Fruit fly (Drosophila melanogaster) whole organism, embryonic: Measurements from ENCODE around the gene CG4393.

Experiments
- Adf1 ChIP-seq: fragments of 200-800 bp; sonication (Bioruptor generic); IDR thresholded peaks from 2 replicates; pipeline ENCODE4 v1.3.6; 2022; ENCODE audit warnings: missing biosample characterization, missing genetic modification characterization
- B-H1 ChIP-seq: fragments of 200-800 bp; sonication (Bioruptor generic); IDR thresholded peaks from 3 replicates; pipeline ENCODE4 v1.3.6; 2022; ENCODE audit warnings: missing biosample characterization, missing genetic modification characterization
- CG10565 ChIP-seq: fragments of 200-800 bp; sonication (Bioruptor generic); optimal IDR thresholded peaks from 3 replicates; lab custom pipeline; 2016; ENCODE audit warnings: missing biosample characterization, mild to moderate bottlenecking, missing genetic modification characterization
- CG11398 ChIP-seq: fragments of 200-800 bp; sonication (Bioruptor generic); optimal IDR thresholded peaks from 2 replicates; lab custom pipeline; 2016; ENCODE audit warnings: missing biosample characterization, missing genetic modification characterization
- CG11723 ChIP-seq: fragments of 200-800 bp; sonication (Bioruptor generic); optimal IDR thresholded peaks from 2 replicates; lab custom pipeline; 2017; ENCODE audit warnings: missing biosample characterization, mild to moderate bottlenecking, missing genetic modification characterization
- CG12071 ChIP-seq: fragments of 200-800 bp; sonication (Bioruptor generic); optimal IDR thresholded peaks from 3 replicates; lab custom pipeline; 2018; ENCODE audit warnings: missing biosample characterization, mild to moderate bottlenecking, missing genetic modification characterization
- CG12299 ChIP-seq: fragments of 200-800 bp; sonication (Bioruptor generic); optimal IDR thresholded peaks from 2 replicates; lab custom pipeline; 2018; ENCODE audit warnings: missing biosample characterization, mild to moderate bottlenecking, missing genetic modification characterization
- CG13775 ChIP-seq: fragments of 200-800 bp; sonication (Bioruptor generic); optimal IDR thresholded peaks from 3 replicates; lab custom pipeline; 2017; ENCODE audit warnings: missing biosample characterization, mild to moderate bottlenecking, missing genetic modification characterization
- CG15696 ChIP-seq: fragments of 200-800 bp; sonication (Bioruptor generic); optimal IDR thresholded peaks from 2 replicates; lab custom pipeline; 2019; ENCODE audit warnings: missing biosample characterization, mild to moderate bottlenecking, missing genetic modification characterization, moderate library complexity
- CG16779 ChIP-seq: fragments of 200-800 bp; sonication (Bioruptor generic); IDR thresholded peaks from 2 replicates; pipeline ENCODE4 v1.3.6; 2022; ENCODE audit warnings: missing biosample characterization, missing genetic modification characterization
- CG17359 ChIP-seq: fragments of 200-800 bp; sonication (Bioruptor generic); optimal IDR thresholded peaks from 3 replicates; lab custom pipeline; 2018; ENCODE audit warnings: missing biosample characterization, mild to moderate bottlenecking, missing genetic modification characterization, moderate library complexity
- CG17361 ChIP-seq: fragments of 200-800 bp; sonication (Bioruptor generic); IDR thresholded peaks from 3 replicates; pipeline ENCODE4 v1.3.6; 2022; ENCODE audit warnings: missing biosample characterization, missing genetic modification characterization
- CG17912 ChIP-seq: fragments of 200-800 bp; sonication (Bioruptor generic); optimal IDR thresholded peaks from 2 replicates; lab custom pipeline; 2018; ENCODE audit warnings: missing biosample characterization, mild to moderate bottlenecking, missing genetic modification characterization
- CG18599 ChIP-seq: fragments of 200-800 bp; sonication (Bioruptor generic); optimal IDR thresholded peaks from 3 replicates; lab custom pipeline; 2017; ENCODE audit warnings: missing biosample characterization, missing genetic modification characterization, mild to moderate bottlenecking, moderate library complexity, missing genetic modification reagents
- CG2202 ChIP-seq: fragments of 200-800 bp; sonication (Bioruptor generic); optimal IDR thresholded peaks from 2 replicates; lab custom pipeline; 2018; ENCODE audit warnings: missing biosample characterization, mild to moderate bottlenecking, missing genetic modification characterization
- CG2889 ChIP-seq: fragments of 200-800 bp; sonication (Bioruptor generic); IDR thresholded peaks from 3 replicates; pipeline ENCODE4 v1.3.6; 2022; ENCODE audit warnings: missing biosample characterization, missing genetic modification characterization
- CG31388 ChIP-seq: fragments of 200-800 bp; sonication (Bioruptor generic); optimal IDR thresholded peaks from 2 replicates; lab custom pipeline; 2016; ENCODE audit warnings: missing biosample characterization, missing genetic modification characterization
- CG34422 ChIP-seq: fragments of 200-800 bp; sonication (Bioruptor generic); IDR thresholded peaks from 3 replicates; pipeline ENCODE4 v1.3.6; 2022; ENCODE audit warnings: missing biosample characterization, missing genetic modification characterization
- CG5953 ChIP-seq: fragments of 200-800 bp; sonication (Bioruptor generic); IDR thresholded peaks from 2 replicates; pipeline ENCODE4 v1.3.6; 2022; ENCODE audit warnings: missing biosample characterization, missing genetic modification characterization
- CG6765 ChIP-seq: fragments of 200-800 bp; sonication (Bioruptor generic); optimal IDR thresholded peaks from 3 replicates; lab custom pipeline; 2017; ENCODE audit warnings: missing biosample characterization, mild to moderate bottlenecking, missing genetic modification characterization
- CG8281 ChIP-seq: fragments of 200-800 bp; sonication (Bioruptor generic); optimal IDR thresholded peaks from 2 replicates; lab custom pipeline; 2018; ENCODE audit warnings: missing biosample characterization, mild to moderate bottlenecking, missing genetic modification characterization, moderate library complexity
- CG8765 ChIP-seq: fragments of 200-800 bp; sonication (Bioruptor generic); IDR thresholded peaks from 2 replicates; pipeline ENCODE4 v1.3.6; 2022; ENCODE audit warnings: missing biosample characterization, missing genetic modification characterization
- CG9609 ChIP-seq: fragments of 200-800 bp; sonication (Bioruptor generic); optimal IDR thresholded peaks from 3 replicates; lab custom pipeline; 2016; ENCODE audit warnings: missing biosample characterization, missing genetic modification characterization
- CG9727 ChIP-seq: fragments of 200-800 bp; sonication (Bioruptor generic); optimal IDR thresholded peaks from 3 replicates; lab custom pipeline; 2017; ENCODE audit warnings: missing biosample characterization, mild to moderate bottlenecking, missing genetic modification characterization
- CHES-1-like ChIP-seq: fragments of 200-800 bp; sonication (Bioruptor generic); optimal IDR thresholded peaks from 2 replicates; lab custom pipeline; 2016; ENCODE audit warnings: missing biosample characterization, missing genetic modification characterization
- Dll ChIP-seq: fragments of 200-800 bp; sonication (Bioruptor generic); IDR thresholded peaks from 4 replicates; pipeline ENCODE4 v1.3.6; 2022; ENCODE audit warnings: missing biosample characterization, missing genetic modification characterization; ENCODE audit not compliant: partially characterized antibody
- Ets65A ChIP-seq: fragments of 200-800 bp; sonication (Bioruptor generic); peaks from one replicate; lab custom pipeline; 2016; ENCODE audit warnings: missing biosample characterization, missing genetic modification characterization
- Hand ChIP-seq: fragments of 200-800 bp; sonication (Bioruptor generic); optimal IDR thresholded peaks from 2 replicates; lab custom pipeline; 2017; ENCODE audit warnings: mild to moderate bottlenecking, missing biosample characterization, missing genetic modification reagents, missing genetic modification characterization
- NK7.1 ChIP-seq: fragments of 200-800 bp; sonication (Bioruptor generic); optimal IDR thresholded peaks from 3 replicates; lab custom pipeline; 2016; ENCODE audit warnings: missing biosample characterization, missing genetic modification characterization
- Oaz ChIP-seq: fragments of 200-800 bp; sonication (Bioruptor generic); IDR thresholded peaks from 2 replicates; pipeline ENCODE4 v1.3.6; 2022; ENCODE audit warnings: missing biosample characterization, missing genetic modification characterization
- Opbp ChIP-seq: fragments of 200-800 bp; sonication (Bioruptor generic); IDR thresholded peaks from 3 replicates; pipeline ENCODE4 v1.3.6; 2022; ENCODE audit warnings: missing biosample characterization, missing genetic modification characterization; ENCODE audit not compliant: partially characterized antibody
- Vsx1 ChIP-seq: fragments of 200-800 bp; sonication (Bioruptor generic); optimal IDR thresholded peaks from 2 replicates; lab custom pipeline; 2017; ENCODE audit warnings: missing biosample characterization, mild to moderate bottlenecking, missing genetic modification characterization, missing genetic modification reagents
- abd-A ChIP-seq: fragments of 200-800 bp; sonication (Bioruptor generic); optimal IDR thresholded peaks from 3 replicates; lab custom pipeline; 2019; ENCODE audit warnings: missing biosample characterization, mild to moderate bottlenecking, missing genetic modification characterization, moderate library complexity
- cad ChIP-seq: fragments of >200 bp; optimal IDR thresholded peaks from 2 replicates; lab custom pipeline; 2017; ENCODE audit warnings: missing biosample characterization, missing genetic modification characterization
- eyg ChIP-seq: fragments of 200-800 bp; sonication (Bioruptor generic); optimal IDR thresholded peaks from 3 replicates; lab custom pipeline; 2016; ENCODE audit warnings: missing biosample characterization, missing genetic modification characterization
- fd96Cb ChIP-seq: fragments of 200-800 bp; sonication (Bioruptor generic); optimal IDR thresholded peaks from 2 replicates; lab custom pipeline; 2018; ENCODE audit warnings: missing biosample characterization, mild to moderate bottlenecking, missing genetic modification characterization, moderate library complexity
- ftz-f1 ChIP-seq: fragments of 200-800 bp; sonication (Bioruptor generic); optimal IDR thresholded peaks from 2 replicates; lab custom pipeline; 2016; ENCODE audit warnings: missing biosample characterization, missing genetic modification characterization
- fu2 ChIP-seq: fragments of 200-800 bp; sonication (Bioruptor generic); optimal IDR thresholded peaks from 2 replicates; lab custom pipeline; 2016; ENCODE audit warnings: missing biosample characterization, missing genetic modification characterization
- hb ChIP-seq: fragments of 200-800 bp; sonication (Bioruptor generic); IDR thresholded peaks from 3 replicates; pipeline ENCODE4 v1.3.6; 2022; ENCODE audit warnings: missing biosample characterization, missing genetic modification characterization; ENCODE audit not compliant: partially characterized antibody
- hbn ChIP-seq: fragments of 200-800 bp; sonication (Bioruptor generic); IDR thresholded peaks from 2 replicates; pipeline ENCODE4 v1.3.6; 2022; ENCODE audit warnings: missing biosample characterization, missing genetic modification characterization; ENCODE audit not compliant: partially characterized antibody
- jigr1 ChIP-seq: fragments of 200-800 bp; sonication (Bioruptor generic); IDR thresholded peaks from 3 replicates; pipeline ENCODE4 v1.3.6; 2022; ENCODE audit warnings: missing biosample characterization, missing genetic modification characterization
- odd ChIP-seq: fragments of 200-800 bp; sonication (Bioruptor generic); optimal IDR thresholded peaks from 2 replicates; lab custom pipeline; 2017; ENCODE audit warnings: missing biosample characterization, mild to moderate bottlenecking, missing genetic modification characterization
- pb ChIP-seq: fragments of 200-800 bp; sonication (Bioruptor generic); optimal IDR thresholded peaks from 3 replicates; lab custom pipeline; 2016; ENCODE audit warnings: missing biosample characterization, missing genetic modification characterization
- run ChIP-seq: fragments of 200-800 bp; sonication (Bioruptor generic); optimal IDR thresholded peaks from 3 replicates; lab custom pipeline; 2018; ENCODE audit warnings: missing biosample characterization, mild to moderate bottlenecking, missing genetic modification characterization
- sc ChIP-seq, 3 experiments: fragments of >200 bp in 2 of 3; fragments of 200-800 bp in 1 of 3; sonication (Bioruptor generic) in 1 of 3; optimal IDR thresholded peaks; 2 replicates in 2 of 3; 3 replicates in 1 of 3; lab custom pipeline; 2017; ENCODE audit warnings: mild to moderate bottlenecking in 1 of 3, missing biosample characterization in 1 of 3, missing genetic modification characterization in 1 of 3, missing genetic modification reagents in 1 of 3
- scrt ChIP-seq: fragments of 200-800 bp; sonication (Bioruptor generic); optimal IDR thresholded peaks from 2 replicates; lab custom pipeline; 2018; ENCODE audit warnings: missing biosample characterization, mild to moderate bottlenecking, missing genetic modification characterization, moderate library complexity
- sens-2 ChIP-seq: fragments of 200-800 bp; sonication (Bioruptor generic); IDR thresholded peaks from 2 replicates; pipeline ENCODE4 v1.3.6; 2022; ENCODE audit warnings: missing biosample characterization, missing genetic modification characterization
- slou ChIP-seq: fragments of 200-800 bp; sonication (Bioruptor generic); optimal IDR thresholded peaks from 3 replicates; lab custom pipeline; 2016; ENCODE audit warnings: missing biosample characterization, missing genetic modification characterization
- stwl ChIP-seq: fragments of 200-800 bp; sonication (Bioruptor generic); optimal IDR thresholded peaks from 3 replicates; lab custom pipeline; 2018; ENCODE audit warnings: missing biosample characterization, mild to moderate bottlenecking, missing genetic modification characterization, moderate library complexity
- tgo ChIP-seq: fragments of 200-800 bp; sonication (Bioruptor generic); IDR thresholded peaks from 3 replicates; pipeline ENCODE4 v1.3.6; 2022; ENCODE audit warnings: missing biosample characterization, missing genetic modification characterization
- yki ChIP-seq: fragments of >200 bp; optimal IDR thresholded peaks from 3 replicates; lab custom pipeline; 2018

CG4393 gene

DNA sequence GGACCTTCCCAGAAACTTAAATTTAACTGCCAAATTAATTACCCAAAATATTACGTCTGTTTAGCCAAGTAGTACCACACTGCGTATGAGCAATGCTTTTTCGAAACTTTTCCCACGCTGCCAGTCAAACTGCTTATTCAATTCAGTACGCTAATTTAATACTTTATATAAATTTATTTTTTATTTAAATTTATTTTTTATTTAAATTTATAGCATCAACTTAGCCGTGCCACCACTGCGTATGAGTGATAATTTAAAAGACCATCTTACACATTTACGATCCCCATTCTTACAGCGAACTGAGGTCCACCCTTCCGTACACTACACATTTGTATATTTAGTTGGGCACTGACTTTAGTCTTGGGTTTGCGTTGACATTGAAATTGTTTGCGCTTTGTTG, 49.0 kb downstream of the CG4393 start (continued):
- TF ChIP-seq hb (no peak), CG11723 (GFP tag; lab: Kevin White, UChicago) (peak; percentile 60), fd96Cb (peak; percentile 47), CG6765 (GFP tag; lab: Kevin White, UChicago) (peak; percentile 89), Adf1 (GFP tag; lab: Robert Waterston, UW) (peak; percentile 55), Vsx1 (GFP tag; lab: Kevin White, UChicago) (peak; percentile 58), CG13775 (GFP tag; lab: Kevin White, UChicago) (peak; percentile 83), CG31388 (GFP tag; lab: Kevin White, UChicago) (peak; percentile 5), B-H1 (peak; percentile 33; the same call in 2 of the 3 replicates), Hand (peak; percentile 86), CG12071 (GFP tag; lab: Kevin White, UChicago) (peak; percentile 54), yki (lab: Kevin White, UChicago) (no peak), CG9609 (GFP tag; lab: Kevin White, UChicago) (no peak), hbn (no peak), CG10565 (GFP tag; lab: Kevin White, UChicago) (no peak), CG12299 (tag; lab: Kevin White, UChicago) (peak; percentile 67), pb (no peak), CG17359 (tag; lab: Kevin White, UChicago) (peak; percentile 64), Ets65A (peak; percentile 75), fu2 (GFP tag; lab: Kevin White, UChicago) (peak; percentile 1), NK7.1 (GFP tag; lab: Kevin White, UChicago) (no peak), CG16779 (GFP tag; lab: Robert Waterston, UW) (no peak), tgo (peak; percentile 37; the same call in 1 of the 3 replicates), ftz-f1 (no peak), CG17912 (no peak), cad (GFP tag; lab: Kevin White, UChicago) (no peak), sc (optimal IDR thresholded peaks at IDR 0.05; lab: Kevin White, UChicago) (no peak), sc (GFP tag; optimal IDR thresholded peaks at IDR 0.05; lab: Kevin White, UChicago) (peak; percentile 52), Opbp (no peak), CG17361 (GFP tag; lab: Robert Waterston, UW) (peak; percentile 70), scrt (GFP tag; lab: Kevin White, UChicago) (peak; percentile 87), eyg (GFP tag; lab: Kevin White, UChicago) (no peak), CG34422 (GFP tag; lab: Robert Waterston, UW) (peak; percentile 62; the same call in 2 of the 3 replicates), odd (GFP tag; lab: Kevin White, UChicago) (peak; percentile 75), CG11398 (GFP tag; lab: Kevin White, UChicago) (no peak), stwl (tag; lab: Kevin White, UChicago) (no peak), slou (GFP tag; lab: Kevin White, UChicago) (peak; percentile 11), jigr1 (GFP tag; lab: Robert Waterston, UW) (no peak), sens-2 (no peak), abd-A (tag; lab: Kevin White, UChicago) (no peak), CG5953 (GFP tag; lab: Robert Waterston, UW) (no peak), CG2202 (tag; lab: Kevin White, UChicago) (peak; percentile 0), CG15696 (tag; lab: Kevin White, UChicago) (peak; percentile 27), CG18599 (GFP tag; lab: Kevin White, UChicago) (peak; percentile 94), CG8765 (GFP tag; lab: Robert Waterston, UW) (0 out of 2 replicates have a peak, but pooled peaks have one; percentile 31), CG9727 (GFP tag; lab: Kevin White, UChicago) (peak; percentile 87), CG8281 (tag; lab: Kevin White, UChicago) (peak; percentile 37), CG2889 (GFP tag; lab: Robert Waterston, UW) (no peak), CHES-1-like (no peak), Oaz (GFP tag; lab: Robert Waterston, UW) (no peak), Dll (GFP tag; lab: Robert Waterston, UW) (no peak), run (tag; lab: Kevin White, UChicago) (no peak)
